Worm (Caenorhabditis elegans) whole organism, young adult: ENCODE data around the gene nhr-116.

Experiments used
- F49E8.2 ChIP-seq: sonication (generic microtip); optimal IDR thresholded peaks from 3 replicates; lab custom pipeline; 2017; ENCODE audit warnings: missing genetic modification characterization, mild to moderate bottlenecking, missing compliant biosample characterization, antibody characterized with exemption, moderate library complexity; ENCODE audit not compliant: insufficient read depth
- F52B5.7 ChIP-seq: sonication (generic microtip); optimal IDR thresholded peaks from 2 replicates; lab custom pipeline; 2016; ENCODE audit warnings: mild to moderate bottlenecking, missing genetic modification characterization, missing compliant biosample characterization
- F57C9.4 ChIP-seq: sonication (generic microtip); optimal IDR thresholded peaks from 2 replicates; lab custom pipeline; 2017; ENCODE audit warnings: mild to moderate bottlenecking, missing genetic modification characterization, missing compliant biosample characterization
- Y56A3A.18 ChIP-seq: fragments of 200-800 bp; sonication (Bioruptor generic); IDR thresholded peaks from 2 replicates; pipeline ENCODE4 v1.3.6; 2022; ENCODE audit warnings: missing genetic modification reagents, missing genetic modification characterization, missing compliant biosample characterization
- Y67H2A.10 ChIP-seq: fragments of 200-800 bp; sonication (Bioruptor generic); conservative IDR thresholded peaks from 2 replicates; pipeline ENCODE4 v1.3.6; 2022; ENCODE audit warnings: missing genetic modification reagents, missing genetic modification characterization, missing compliant biosample characterization
- atf-7 ChIP-seq: sonication (generic microtip); optimal IDR thresholded peaks from 2 replicates; lab custom pipeline; 2017; ENCODE audit warnings: mild to moderate bottlenecking, missing genetic modification characterization, missing compliant biosample characterization
- attf-5 ChIP-seq: fragments of 200-800 bp; sonication (Bioruptor generic); optimal IDR thresholded peaks from 2 replicates; lab custom pipeline; 2018; ENCODE audit warnings: mild to moderate bottlenecking, missing genetic modification characterization, missing compliant biosample characterization
- attf-6 ChIP-seq: fragments of 200-800 bp; sonication (Bioruptor generic); IDR thresholded peaks from 2 replicates; pipeline ENCODE4 v1.3.6; 2022; ENCODE audit warnings: missing genetic modification reagents, missing genetic modification characterization, missing compliant biosample characterization
- ccch-3 ChIP-seq: fragments of 200-800 bp; sonication (Bioruptor generic); optimal IDR thresholded peaks from 2 replicates; lab custom pipeline; 2018; ENCODE audit warnings: mild to moderate bottlenecking, missing genetic modification characterization, missing compliant biosample characterization
- die-1 ChIP-seq: sonication (generic microtip); optimal IDR thresholded peaks from 2 replicates; lab custom pipeline; 2016; ENCODE audit warnings: missing genotype, mild to moderate bottlenecking, missing genetic modification characterization, missing compliant biosample characterization
- dpl-1 ChIP-seq: fragments of 150-350 bp; optimal IDR thresholded peaks from 2 replicates; lab custom pipeline; 2014; ENCODE audit warnings: missing biosample characterization, missing genetic modification reagents, missing genetic modification characterization
- efl-1 ChIP-seq: fragments of 150-350 bp; optimal IDR thresholded peaks from 2 replicates; lab custom pipeline; 2014; ENCODE audit warnings: missing biosample characterization, missing genetic modification reagents, missing genetic modification characterization
- gei-17 ChIP-seq: fragments of 200-800 bp; sonication (Bioruptor generic); optimal IDR thresholded peaks from 2 replicates; lab custom pipeline; 2018; ENCODE audit warnings: mild to moderate bottlenecking, missing genetic modification characterization, missing compliant biosample characterization
- him-1 ChIP-seq: sonication (generic microtip); optimal IDR thresholded peaks from 2 replicates; lab custom pipeline; 2016; ENCODE audit warnings: missing genotype, missing genetic modification reagents, missing genetic modification characterization, missing compliant biosample characterization
- hlh-12 ChIP-seq: sonication (generic microtip); optimal IDR thresholded peaks from 2 replicates; lab custom pipeline; 2016; ENCODE audit warnings: missing genetic modification characterization, missing compliant biosample characterization
- hmg-1.2 ChIP-seq: fragments of 200-800 bp; sonication (Bioruptor generic); IDR thresholded peaks from 2 replicates; pipeline ENCODE4 v1.3.6; 2022; ENCODE audit warnings: missing genetic modification reagents, missing genetic modification characterization, missing compliant biosample characterization
- hrde-1 ChIP-seq: sonication (generic microtip); optimal IDR thresholded peaks from 2 replicates; lab custom pipeline; 2016; ENCODE audit warnings: missing genetic modification characterization, mild to moderate bottlenecking, missing compliant biosample characterization, moderate library complexity, missing genotype, missing genetic modification reagents, borderline replicate concordance
- hsf-1 ChIP-seq: fragments of 200-800 bp; sonication (Bioruptor generic); IDR thresholded peaks from 2 replicates; pipeline ENCODE4 v1.3.6; 2022; ENCODE audit warnings: missing genetic modification reagents, missing genetic modification characterization, missing compliant biosample characterization
- let-526 ChIP-seq: fragments of 200-800 bp; sonication (Bioruptor generic); IDR thresholded peaks from 2 replicates; pipeline ENCODE4 v1.3.6; 2022; ENCODE audit warnings: missing genetic modification reagents, missing genetic modification characterization, missing compliant biosample characterization
- let-607 ChIP-seq, 2 experiments: fragments of 200-800 bp in 1 of 2; sonication (Bioruptor generic) in 1 of 2; sonication (generic microtip) in 1 of 2; optimal IDR thresholded peaks; 2 replicates each; lab custom pipeline; 2016 to 2018; ENCODE audit warnings: mild to moderate bottlenecking in 2 of 2, missing compliant biosample characterization in 2 of 2, missing genetic modification characterization in 2 of 2, moderate library complexity in 2 of 2, missing genotype in 1 of 2
- lin-54 ChIP-seq: fragments of 200-800 bp; sonication (Bioruptor generic); optimal IDR thresholded peaks from 2 replicates; lab custom pipeline; 2018; ENCODE audit warnings: mild to moderate bottlenecking, missing genetic modification characterization, missing compliant biosample characterization
- lir-1 ChIP-seq: fragments of 200-800 bp; sonication (Bioruptor generic); conservative IDR thresholded peaks from 2 replicates; pipeline ENCODE4 v1.3.6; 2022; ENCODE audit warnings: missing genetic modification reagents, missing genetic modification characterization, missing compliant biosample characterization
- madf-3 ChIP-seq: fragments of 200-800 bp; sonication (Bioruptor generic); IDR thresholded peaks from 2 replicates; pipeline ENCODE4 v1.3.6; 2022; ENCODE audit warnings: missing genetic modification reagents, missing genetic modification characterization, missing compliant biosample characterization
- madf-8 ChIP-seq: fragments of 200-800 bp; sonication (Bioruptor generic); conservative IDR thresholded peaks from 2 replicates; pipeline ENCODE4 v1.3.6; 2022; ENCODE audit warnings: missing genetic modification reagents, missing genetic modification characterization, missing compliant biosample characterization
- mes-4 ChIP-seq: sonication (generic microtip); optimal IDR thresholded peaks from 2 replicates; lab custom pipeline; 2016; ENCODE audit warnings: missing genotype, missing genetic modification characterization, missing compliant biosample characterization
- mxl-1 ChIP-seq: sonication (generic microtip); optimal IDR thresholded peaks from 2 replicates; lab custom pipeline; 2016; ENCODE audit warnings: missing genetic modification characterization, missing compliant biosample characterization
- nfya-1 ChIP-seq: sonication (generic microtip); optimal IDR thresholded peaks from 2 replicates; lab custom pipeline; 2017; ENCODE audit warnings: antibody characterized with exemption, missing compliant biosample characterization, missing genetic modification characterization, borderline replicate concordance; ENCODE audit not compliant: insufficient read depth
- nhr-80 ChIP-seq: sonication (generic microtip); optimal IDR thresholded peaks from 2 replicates; lab custom pipeline; 2016; ENCODE audit warnings: missing genetic modification characterization, missing compliant biosample characterization
- nhr-90 ChIP-seq: sonication (generic microtip); optimal IDR thresholded peaks from 2 replicates; lab custom pipeline; 2016; ENCODE audit warnings: missing genotype, mild to moderate bottlenecking, missing genetic modification characterization, missing compliant biosample characterization
- rcor-1 ChIP-seq: fragments of 200-800 bp; sonication (Bioruptor generic); IDR thresholded peaks from 2 replicates; pipeline ENCODE4 v1.3.6; 2022; ENCODE audit warnings: missing genetic modification reagents, missing genetic modification characterization, missing compliant biosample characterization
- sdz-38 ChIP-seq: sonication (generic microtip); optimal IDR thresholded peaks from 2 replicates; lab custom pipeline; 2016; ENCODE audit warnings: missing genotype, missing genetic modification characterization, missing compliant biosample characterization
- snpc-1.1 ChIP-seq: sonication (generic microtip); optimal IDR thresholded peaks from 2 replicates; lab custom pipeline; 2017; ENCODE audit warnings: missing genetic modification characterization, mild to moderate bottlenecking, missing compliant biosample characterization, antibody characterized with exemption, moderate library complexity, missing genotype, missing genetic modification reagents; ENCODE audit not compliant: insufficient read depth
- snpc-4 ChIP-seq, 5 experiments: fragments of 150-350 bp in 1 of 5; sonication (generic microtip) in 4 of 5; optimal IDR thresholded peaks; 2 replicates each; lab custom pipeline; 2014 to 2018; ENCODE audit warnings: missing genetic modification characterization in 5 of 5, missing biosample characterization in 3 of 5, antibody characterized with exemption in 2 of 5, mild to moderate bottlenecking in 2 of 5, missing compliant biosample characterization in 2 of 5, missing genotype in 2 of 5, moderate library complexity in 2 of 5, missing genetic modification reagents in 1 of 5
- somi-1 ChIP-seq: fragments of 200-800 bp; sonication (Bioruptor generic); optimal IDR thresholded peaks from 2 replicates; lab custom pipeline; 2018; ENCODE audit warnings: mild to moderate bottlenecking, missing genetic modification characterization, missing compliant biosample characterization
- tlf-1 ChIP-seq: fragments of 200-800 bp; sonication (Bioruptor generic); optimal IDR thresholded peaks from 2 replicates; lab custom pipeline; 2018; ENCODE audit warnings: mild to moderate bottlenecking, missing genetic modification characterization, missing compliant biosample characterization
- zim-3 ChIP-seq: sonication (generic microtip); optimal IDR thresholded peaks from 2 replicates; lab custom pipeline; 2017; ENCODE audit warnings: mild to moderate bottlenecking, missing genetic modification characterization, moderate library complexity, missing compliant biosample characterization
- ztf-28 ChIP-seq: fragments of 200-800 bp; sonication (Bioruptor generic); IDR thresholded peaks from 2 replicates; pipeline ENCODE4 v1.3.6; 2022; ENCODE audit warnings: missing genetic modification reagents, missing genetic modification characterization, missing compliant biosample characterization
- ztf-3 ChIP-seq: fragments of 200-800 bp; sonication (Bioruptor generic); optimal IDR thresholded peaks from 2 replicates; lab custom pipeline; 2018; ENCODE audit warnings: mild to moderate bottlenecking, missing genetic modification characterization, missing compliant biosample characterization

nhr-116 gene

DNA sequence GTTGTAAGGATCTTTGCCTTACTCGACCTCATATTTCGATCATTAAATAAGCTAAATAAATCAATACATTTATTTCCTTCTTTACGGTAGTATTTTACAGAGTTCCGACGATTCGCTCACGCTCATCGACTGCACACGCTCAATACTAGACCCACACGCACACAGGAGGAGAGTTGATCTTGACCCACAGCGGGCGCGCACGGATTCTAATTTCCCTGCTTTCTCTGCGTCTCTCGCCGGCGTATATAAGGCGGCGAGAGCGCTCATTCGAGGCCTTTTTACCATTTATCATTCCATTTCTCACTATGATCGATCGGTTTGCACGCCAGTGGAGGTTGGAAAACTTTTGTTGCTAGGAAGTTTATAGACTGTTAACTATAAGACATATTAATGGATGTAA, 38.0 kb downstream of the nhr-116 start (continued):
- TF ChIP-seq F49E8.2 = no peak
- TF ChIP-seq him-1 = no peak
- no peak for TF ChIP-seq ccch-3 (GFP tag; lab: Kevin White, UChicago)
- no peak for TF ChIP-seq tlf-1
- TF ChIP-seq attf-6 = peak; percentile 78
- no peak for TF ChIP-seq lin-54 (GFP tag; lab: Kevin White, UChicago)
- TF ChIP-seq nhr-80 = no peak
- no peak for TF ChIP-seq snpc-4 (GFP tag; optimal IDR thresholded peaks at IDR 0.05; lab: Kevin White, UChicago)
- TF ChIP-seq snpc-4 (tag; optimal IDR thresholded peaks at IDR 0.05; lab: Kevin White, UChicago) = peak in 1 of 4 experiments; percentile 40
- no peak for TF ChIP-seq ztf-28 (GFP tag; lab: Robert Waterston, UW)
- TF ChIP-seq efl-1 (GFP tag; lab: Kevin White, UChicago) = peak; percentile 79
- TF ChIP-seq mes-4 (tag; lab: Kevin White, UChicago) = no peak
- TF ChIP-seq madf-3 (GFP tag; lab: Robert Waterston, UW) = 0 out of 2 replicates have a peak, but pooled peaks have one; percentile 42
- TF ChIP-seq mxl-1 (tag; lab: Kevin White, UChicago) = no peak
- no peak for TF ChIP-seq hlh-12
- TF ChIP-seq snpc-1.1 = no peak
- no peak for TF ChIP-seq atf-7 (tag; lab: Kevin White, UChicago)
- peak; percentile 38 for TF ChIP-seq dpl-1 (GFP tag; lab: Kevin White, UChicago)
- TF ChIP-seq lir-1 (GFP tag; lab: Robert Waterston, UW) = no peak
- TF ChIP-seq F57C9.4 (tag; lab: Kevin White, UChicago) = no peak
- TF ChIP-seq sdz-38 = no peak
- TF ChIP-seq gei-17 = no peak
- TF ChIP-seq somi-1 (GFP tag; lab: Kevin White, UChicago) = no peak
- TF ChIP-seq F52B5.7 (tag; lab: Kevin White, UChicago) = no peak
- TF ChIP-seq rcor-1 (GFP tag; lab: Robert Waterston, UW) = no peak
- no peak for TF ChIP-seq let-607 (tag; optimal IDR thresholded peaks at IDR 0.05; lab: Kevin White, UChicago)

DNA sequence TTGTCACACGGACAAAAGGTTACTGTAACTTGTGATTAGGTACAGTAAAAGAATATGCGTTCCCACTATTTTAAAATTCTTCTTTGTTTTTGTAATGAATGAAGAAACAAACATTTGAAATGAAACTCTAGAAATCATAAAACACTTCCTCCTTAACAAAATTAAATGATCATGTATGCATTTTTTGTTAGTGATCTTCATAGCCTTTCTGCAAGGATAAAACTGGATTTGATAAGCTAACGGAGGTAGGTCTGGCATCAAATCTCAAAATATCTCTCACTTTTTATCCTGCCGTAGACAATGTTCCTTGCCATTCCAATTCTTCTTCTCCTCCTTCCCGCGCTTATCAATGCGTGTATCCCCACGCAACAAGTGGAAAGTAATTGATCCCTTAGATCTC, 39.5 kb downstream of the nhr-116 start, which contains the start of gene clec-238:
Gene clec-238, plus strand, starts transcription at position 301 of the 400 bp plus-strand sequence.
- no peak for TF ChIP-seq attf-5 (GFP tag; lab: Kevin White, UChicago)
- no peak for TF ChIP-seq hmg-1.2 (GFP tag; lab: Robert Waterston, UW)
- no peak for TF ChIP-seq let-526
- no peak for TF ChIP-seq nhr-80
- TF ChIP-seq madf-8 (GFP tag; lab: Robert Waterston, UW) = no peak
- TF ChIP-seq hsf-1 (GFP tag; lab: Robert Waterston, UW) = no peak
- TF ChIP-seq somi-1 (GFP tag; lab: Kevin White, UChicago) = no peak
- TF ChIP-seq Y67H2A.10 (GFP tag; lab: Robert Waterston, UW) = no peak
- TF ChIP-seq hrde-1 (tag; lab: Kevin White, UChicago) = no peak

DNA sequence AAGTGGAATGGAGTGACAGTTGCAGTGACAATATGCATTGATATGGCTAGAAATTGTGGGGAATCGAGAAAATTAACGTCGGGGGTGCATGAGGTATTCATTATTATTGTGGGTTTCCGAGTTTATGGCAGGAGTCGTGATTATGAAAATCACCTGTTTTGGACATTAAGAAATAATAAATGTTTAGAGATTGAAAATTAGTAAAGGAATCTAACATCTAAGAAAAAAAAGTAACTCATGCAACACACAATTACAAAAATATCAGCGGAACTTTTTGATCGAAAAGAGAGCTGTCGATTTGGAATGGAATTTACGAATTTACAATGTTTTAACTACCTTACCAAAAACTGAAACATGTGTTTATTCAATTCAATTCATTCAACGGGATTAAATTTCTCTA, 42.7 kb downstream of the nhr-116 start, which contains the start of gene srh-206:
Gene srh-206, minus strand, starts transcription at position 101 of the 400 bp plus-strand sequence.
- TF ChIP-seq nhr-90 (tag; lab: Kevin White, UChicago) (no peak), zim-3 (tag; lab: Kevin White, UChicago) (no peak), rcor-1 (GFP tag; lab: Robert Waterston, UW) (no peak), nfya-1 (tag; lab: Kevin White, UChicago) (no peak), ztf-3 (GFP tag; lab: Kevin White, UChicago) (no peak), tlf-1 (no peak), Y56A3A.18 (no peak), die-1 (no peak)
- TF ChIP-seq, all 124 proteins: peak for 0
